Fruit fly (Drosophila melanogaster): Measurements from ENCODE around the gene Jon99Fi.

The Jon99Fi gene

dm6 chr3R:30460187-30460586, 28.6 kb upstream of the Jon99Fi start (continued):
- TF ChIP-seq CG11696 (GFP tag; IDR thresholded peaks at IDR 0.05) = no peak
- no peak for TF ChIP-seq Dll (GFP tag; IDR thresholded peaks at IDR 0.05; ENCODE audit: partially characterized antibody)
- no peak for TF ChIP-seq Atf3 (GFP tag; optimal IDR thresholded peaks at IDR 0.05)
- TF ChIP-seq CG8290 (GFP tag; optimal IDR thresholded peaks at IDR 0.05) = no peak
- no peak for TF ChIP-seq CG8290 (tag; optimal IDR thresholded peaks at IDR 0.05)
- TF ChIP-seq gem (tag; optimal IDR thresholded peaks at IDR 0.05) = no peak
- no peak for TF ChIP-seq CG13287 (GFP tag; IDR thresholded peaks at IDR 0.05; ENCODE audit: partially characterized antibody)
- no peak for TF ChIP-seq trem (tag; optimal IDR thresholded peaks at IDR 0.05)
- TF ChIP-seq fd102C (GFP tag; optimal IDR thresholded peaks at IDR 0.05) = no peak
- no peak for TF ChIP-seq CG10565 (GFP tag; optimal IDR thresholded peaks at IDR 0.05)
- no peak for TF ChIP-seq Sox100B (GFP tag; optimal IDR thresholded peaks at IDR 0.05)
- no peak for TF ChIP-seq CG12299 (tag; optimal IDR thresholded peaks at IDR 0.05)
- TF ChIP-seq sima (GFP tag; optimal IDR thresholded peaks at IDR 0.05) = no peak
- no peak for TF ChIP-seq HLH54F (GFP tag; optimal IDR thresholded peaks at IDR 0.05)
- TF ChIP-seq Ada2b (GFP tag; IDR thresholded peaks at IDR 0.05) = no peak
- TF ChIP-seq CG4854 (GFP tag; optimal IDR thresholded peaks at IDR 0.05) = no peak
- TF ChIP-seq CG1602 (GFP tag; optimal IDR thresholded peaks at IDR 0.05) = no peak
- no peak for TF ChIP-seq CG2712 (tag; optimal IDR thresholded peaks at IDR 0.05)
- TF ChIP-seq zfh2 (GFP tag; optimal IDR thresholded peaks at IDR 0.05) = no peak
- no peak for TF ChIP-seq CG1024 (GFP tag; IDR thresholded peaks at IDR 0.05)
- TF ChIP-seq Fer2 (tag; optimal IDR thresholded peaks at IDR 0.05) = no peak
- no peak for TF ChIP-seq CG14860 (GFP tag; IDR thresholded peaks at IDR 0.05; ENCODE audit: partially characterized antibody)

dm6 chr3R:30461608-30462243, 27.0 kb upstream of the Jon99Fi start:
- no peak for TF ChIP-seq CG12104 (GFP tag; optimal IDR thresholded peaks at IDR 0.05)
- no peak for TF ChIP-seq CG18619 (GFP tag; optimal IDR thresholded peaks at IDR 0.05)
- peak; percentile 35 for TF ChIP-seq Fer1 (GFP tag; optimal IDR thresholded peaks at IDR 0.05)
- peak; percentile 27; the same call in 1 of the 2 replicates for TF ChIP-seq vvl (GFP tag; IDR thresholded peaks at IDR 0.05)
- TF ChIP-seq Hey (tag; optimal IDR thresholded peaks at IDR 0.05) = no peak
- TF ChIP-seq CG14710 (tag; optimal IDR thresholded peaks at IDR 0.05) = no peak
- TF ChIP-seq nerfin-1 (tag; optimal IDR thresholded peaks at IDR 0.05) = no peak
- no peak for TF ChIP-seq CG17802 (tag; optimal IDR thresholded peaks at IDR 0.05)
- TF ChIP-seq CG9876 (GFP tag; optimal IDR thresholded peaks at IDR 0.05) = no peak
- no peak for TF ChIP-seq Atf-2 (GFP tag; optimal IDR thresholded peaks at IDR 0.05)
- no peak for TF ChIP-seq CG5245 (GFP tag; optimal IDR thresholded peaks at IDR 0.05)
- TF ChIP-seq Ets97D (GFP tag; optimal IDR thresholded peaks at IDR 0.05) = no peak
- TF ChIP-seq Fer2 (tag; optimal IDR thresholded peaks at IDR 0.05) = no peak
- TF ChIP-seq danr (GFP tag; IDR thresholded peaks at IDR 0.05) = no peak
- TF ChIP-seq CG10147 (GFP tag; optimal IDR thresholded peaks at IDR 0.05) = no peak
- no peak for TF ChIP-seq crc (GFP tag; optimal IDR thresholded peaks at IDR 0.05)
- no peak for TF ChIP-seq caup (GFP tag; optimal IDR thresholded peaks at IDR 0.05; ENCODE audit: severe bottlenecking)
- no peak for TF ChIP-seq gce (GFP tag; IDR thresholded peaks at IDR 0.05)
- TF ChIP-seq ham (GFP tag; IDR thresholded peaks at IDR 0.05) = no peak
- TF ChIP-seq CG13296 (GFP tag; optimal IDR thresholded peaks at IDR 0.05) = peak; percentile 23
- TF ChIP-seq gcm2 (GFP tag; optimal IDR thresholded peaks at IDR 0.05) = no peak
- no peak for TF ChIP-seq hkb (optimal IDR thresholded peaks at IDR 0.05)
- TF ChIP-seq hkb (GFP tag; IDR thresholded peaks at IDR 0.05) = no peak
- peak; percentile 21 for TF ChIP-seq Ssrp (tag; optimal IDR thresholded peaks at IDR 0.05)
- TF ChIP-seq cato (GFP tag; optimal IDR thresholded peaks at IDR 0.05; ENCODE audit: borderline replicate concordance) = no peak
- no peak for TF ChIP-seq CG9215 (GFP tag; IDR thresholded peaks at IDR 0.05)
- peak; percentile 25 for TF ChIP-seq CG9727 (GFP tag; optimal IDR thresholded peaks at IDR 0.05)
- TF ChIP-seq CG3838 (GFP tag; optimal IDR thresholded peaks at IDR 0.05) = no peak
- TF ChIP-seq pho (GFP tag; optimal IDR thresholded peaks at IDR 0.05) = no peak
- no peak for TF ChIP-seq luna (GFP tag; optimal IDR thresholded peaks at IDR 0.05)
- no peak for TF ChIP-seq kah (GFP tag; optimal IDR thresholded peaks at IDR 0.05)
- TF ChIP-seq Atf3 (GFP tag; optimal IDR thresholded peaks at IDR 0.05) = no peak
